Worm (Caenorhabditis elegans) whole organism, early embryonic: Measurements from ENCODE around the gene ifa-1.

ENCODE experiments used
- B0310.2 ChIP-seq: sonication (generic microtip); optimal IDR thresholded peaks from 2 replicates; lab custom pipeline; 2016; ENCODE audit warnings: mild to moderate bottlenecking, missing genetic modification characterization, missing compliant biosample characterization
- F13C5.2 ChIP-seq: sonication (generic microtip); optimal IDR thresholded peaks from 2 replicates; lab custom pipeline; 2017; ENCODE audit warnings: mild to moderate bottlenecking, missing genetic modification characterization, inconsistent platforms, missing compliant biosample characterization
- aly-1 ChIP-seq: sonication (generic microtip); optimal IDR thresholded peaks from 2 replicates; lab custom pipeline; 2016; ENCODE audit warnings: missing genetic modification characterization, missing compliant biosample characterization
- ama-1 ChIP-seq: fragments of 150-350 bp; optimal IDR thresholded peaks from 2 replicates; lab custom pipeline; 2014
- ceh-36 ChIP-seq: sonication (generic microtip); optimal IDR thresholded peaks from 2 replicates; lab custom pipeline; 2016; ENCODE audit warnings: missing genetic modification characterization, inconsistent platforms, missing compliant biosample characterization
- ets-7 ChIP-seq: sonication (generic microtip); optimal IDR thresholded peaks from 2 replicates; lab custom pipeline; 2016; ENCODE audit warnings: missing genotype, missing genetic modification characterization, missing compliant biosample characterization
- flt-1 ChIP-seq: fragments of 200-800 bp; sonication (Bioruptor generic); IDR thresholded peaks from 2 replicates; pipeline ENCODE4 v1.3.6; 2022; ENCODE audit warnings: missing genetic modification characterization, missing compliant biosample characterization
- hnd-1 ChIP-seq: sonication (generic microtip); optimal IDR thresholded peaks from 2 replicates; lab custom pipeline; 2016; ENCODE audit warnings: missing genetic modification characterization, missing compliant biosample characterization
- pes-1 ChIP-seq: fragments of 200-800 bp; sonication (Bioruptor generic); IDR thresholded peaks from 2 replicates; pipeline ENCODE4 v1.3.6; 2022; ENCODE audit warnings: missing genetic modification reagents, missing genetic modification characterization, missing compliant biosample characterization
- scrt-1 ChIP-seq: fragments of 200-800 bp; sonication (Bioruptor generic); IDR thresholded peaks from 2 replicates; pipeline ENCODE4 v1.3.6; 2022; ENCODE audit warnings: missing genetic modification characterization, missing compliant biosample characterization
- sea-1 ChIP-seq: fragments of 200-800 bp; sonication (Bioruptor generic); conservative IDR thresholded peaks from 2 replicates; pipeline ENCODE4 v1.3.6; 2022; ENCODE audit warnings: missing genetic modification characterization, missing compliant biosample characterization
- tbx-11 ChIP-seq: fragments of 200-800 bp; sonication (Bioruptor generic); IDR thresholded peaks from 2 replicates; pipeline ENCODE4 v1.3.6; 2022; ENCODE audit warnings: missing genetic modification characterization, missing compliant biosample characterization
- tbx-37 ChIP-seq: fragments of 200-800 bp; sonication (Bioruptor generic); conservative IDR thresholded peaks from 2 replicates; pipeline ENCODE4 v1.3.6; 2022; ENCODE audit warnings: missing genetic modification reagents, missing genetic modification characterization, missing compliant biosample characterization

DNA sequence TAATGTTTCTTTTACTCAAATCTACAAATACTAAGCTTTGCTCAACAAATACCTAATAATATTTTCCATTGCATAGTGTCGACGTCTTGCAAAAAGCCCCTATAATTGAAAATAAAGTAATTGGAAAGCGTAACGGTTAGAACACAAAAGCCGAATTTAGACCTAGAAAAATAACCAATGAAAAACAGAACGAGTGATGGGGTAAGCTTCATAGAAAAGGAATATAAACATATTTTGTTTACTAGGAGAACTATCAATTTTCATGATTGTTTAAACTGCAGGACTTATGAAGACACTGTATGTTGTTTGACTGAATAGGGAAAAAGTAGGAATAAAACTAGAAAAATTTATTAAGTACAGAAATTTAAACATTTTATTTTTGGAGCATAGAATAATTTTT lies 15.3 kb downstream of the ifa-1 start, which contains the start of gene F38B2.3:
- TF ChIP-seq flt-1 (no peak), scrt-1 (GFP tag; lab: Robert Waterston, UW) (no peak), ama-1 (lab: Kevin White, UChicago) (no peak), B0310.2 (tag; lab: Kevin White, UChicago) (no peak), tbx-11 (GFP tag; lab: Robert Waterston, UW) (no peak), tbx-37 (GFP tag; lab: Robert Waterston, UW) (no peak), ets-7 (no peak), pes-1 (GFP tag; lab: Robert Waterston, UW) (no peak), aly-1 (no peak), sea-1 (no peak), F13C5.2 (tag; lab: Kevin White, UChicago) (no peak), hnd-1 (tag; lab: Kevin White, UChicago) (no peak), ceh-36 (tag; lab: Kevin White, UChicago) (no peak)
